Worm (Caenorhabditis elegans) whole organism, young adult: ENCODE measurements around the gene bir-1.

Experiments used
- B0019.2 ChIP-seq: fragments of 200-800 bp; sonication (Bioruptor generic); conservative IDR thresholded peaks from 2 replicates; pipeline ENCODE4 v1.3.6; 2022; ENCODE audit warnings: missing genetic modification reagents, missing genetic modification characterization, missing compliant biosample characterization
- B0035.1 ChIP-seq: sonication (generic microtip); optimal IDR thresholded peaks from 2 replicates; lab custom pipeline; 2016; ENCODE audit warnings: missing genetic modification characterization, mild to moderate bottlenecking, missing compliant biosample characterization, missing genotype, missing genetic modification reagents
- C17E4.6 ChIP-seq: fragments of 200-800 bp; sonication (Bioruptor generic); IDR thresholded peaks from 2 replicates; pipeline ENCODE4 v1.3.6; 2022; ENCODE audit warnings: missing genetic modification reagents, missing genetic modification characterization, missing compliant biosample characterization
- D2030.7 ChIP-seq: fragments of 200-800 bp; sonication (Bioruptor generic); IDR thresholded peaks from 2 replicates; pipeline ENCODE4 v1.3.6; 2022; ENCODE audit warnings: missing genetic modification reagents, missing genetic modification characterization, missing compliant biosample characterization
- F10E7.11 ChIP-seq: sonication (generic microtip); optimal IDR thresholded peaks from 2 replicates; lab custom pipeline; 2017; ENCODE audit warnings: mild to moderate bottlenecking, missing genetic modification characterization, moderate library complexity, missing compliant biosample characterization
- F33H1.4 ChIP-seq: fragments of 200-800 bp; sonication (Bioruptor generic); IDR thresholded peaks from 2 replicates; pipeline ENCODE4 v1.3.6; 2022; ENCODE audit warnings: missing genetic modification reagents, missing genetic modification characterization, missing compliant biosample characterization
- F37B4.10 ChIP-seq: fragments of 200-800 bp; sonication (Bioruptor generic); IDR thresholded peaks from 2 replicates; pipeline ENCODE4 v1.3.6; 2022; ENCODE audit warnings: missing genetic modification characterization, missing compliant biosample characterization
- F57C9.4 ChIP-seq: sonication (generic microtip); optimal IDR thresholded peaks from 2 replicates; lab custom pipeline; 2017; ENCODE audit warnings: mild to moderate bottlenecking, missing genetic modification characterization, missing compliant biosample characterization
- T07F8.4 ChIP-seq: sonication (generic microtip); optimal IDR thresholded peaks from 2 replicates; lab custom pipeline; 2016; ENCODE audit warnings: mild to moderate bottlenecking, missing genetic modification characterization, moderate library complexity, missing compliant biosample characterization
- Y95B8A.8 ChIP-seq: fragments of 200-800 bp; sonication (Bioruptor generic); IDR thresholded peaks from 2 replicates; pipeline ENCODE4 v1.3.6; 2022; ENCODE audit warnings: missing genetic modification reagents, missing genetic modification characterization, missing compliant biosample characterization
- ZK185.1 ChIP-seq: sonication (generic microtip); optimal IDR thresholded peaks from 2 replicates; lab custom pipeline; 2016; ENCODE audit warnings: mild to moderate bottlenecking, missing genetic modification characterization, missing compliant biosample characterization; ENCODE audit not compliant: poor library complexity, severe bottlenecking
- atf-7 ChIP-seq: sonication (generic microtip); optimal IDR thresholded peaks from 2 replicates; lab custom pipeline; 2017; ENCODE audit warnings: mild to moderate bottlenecking, missing genetic modification characterization, missing compliant biosample characterization
- attf-5 ChIP-seq: fragments of 200-800 bp; sonication (Bioruptor generic); optimal IDR thresholded peaks from 2 replicates; lab custom pipeline; 2018; ENCODE audit warnings: mild to moderate bottlenecking, missing genetic modification characterization, missing compliant biosample characterization
- attf-6 ChIP-seq: fragments of 200-800 bp; sonication (Bioruptor generic); IDR thresholded peaks from 2 replicates; pipeline ENCODE4 v1.3.6; 2022; ENCODE audit warnings: missing genetic modification reagents, missing genetic modification characterization, missing compliant biosample characterization
- bed-1 ChIP-seq: fragments of 200-800 bp; sonication (Bioruptor generic); IDR thresholded peaks from 2 replicates; pipeline ENCODE4 v1.3.6; 2022; ENCODE audit warnings: missing genetic modification reagents, missing genetic modification characterization, missing compliant biosample characterization
- ceh-79 ChIP-seq: sonication (generic microtip); optimal IDR thresholded peaks from 2 replicates; lab custom pipeline; 2017; ENCODE audit warnings: mild to moderate bottlenecking, missing genetic modification characterization, missing compliant biosample characterization
- ceh-91 ChIP-seq: fragments of 200-800 bp; sonication (Bioruptor generic); IDR thresholded peaks from 2 replicates; pipeline ENCODE4 v1.3.6; 2022; ENCODE audit warnings: missing genetic modification reagents, missing genetic modification characterization, missing compliant biosample characterization
- die-1 ChIP-seq: sonication (generic microtip); optimal IDR thresholded peaks from 2 replicates; lab custom pipeline; 2016; ENCODE audit warnings: missing genotype, mild to moderate bottlenecking, missing genetic modification characterization, missing compliant biosample characterization
- dox-1 ChIP-seq: fragments of 200-800 bp; sonication (Bioruptor generic); IDR thresholded peaks from 2 replicates; pipeline ENCODE4 v1.3.6; 2022; ENCODE audit warnings: missing genetic modification reagents, missing genetic modification characterization, missing compliant biosample characterization
- dpl-1 ChIP-seq: fragments of 150-350 bp; optimal IDR thresholded peaks from 2 replicates; lab custom pipeline; 2014; ENCODE audit warnings: missing biosample characterization, missing genetic modification reagents, missing genetic modification characterization
- egrh-3 ChIP-seq: fragments of 200-800 bp; sonication (Bioruptor generic); IDR thresholded peaks from 2 replicates; pipeline ENCODE4 v1.3.6; 2022; ENCODE audit warnings: missing genetic modification reagents, missing genetic modification characterization, missing compliant biosample characterization
- ekl-4 ChIP-seq: fragments of 200-800 bp; sonication (Bioruptor generic); IDR thresholded peaks from 2 replicates; pipeline ENCODE4 v1.3.6; 2022; ENCODE audit warnings: missing genetic modification reagents, missing genetic modification characterization, missing compliant biosample characterization
- hlh-12 ChIP-seq: sonication (generic microtip); optimal IDR thresholded peaks from 2 replicates; lab custom pipeline; 2016; ENCODE audit warnings: missing genetic modification characterization, missing compliant biosample characterization
- hmg-1.2 ChIP-seq: fragments of 200-800 bp; sonication (Bioruptor generic); IDR thresholded peaks from 2 replicates; pipeline ENCODE4 v1.3.6; 2022; ENCODE audit warnings: missing genetic modification reagents, missing genetic modification characterization, missing compliant biosample characterization
- hmg-20 ChIP-seq: fragments of 200-800 bp; sonication (Bioruptor generic); IDR thresholded peaks from 2 replicates; pipeline ENCODE4 v1.3.6; 2022; ENCODE audit warnings: missing genetic modification reagents, missing genetic modification characterization, missing compliant biosample characterization
- hrde-1 ChIP-seq: sonication (generic microtip); optimal IDR thresholded peaks from 2 replicates; lab custom pipeline; 2016; ENCODE audit warnings: missing genetic modification characterization, mild to moderate bottlenecking, missing compliant biosample characterization, moderate library complexity, missing genotype, missing genetic modification reagents, borderline replicate concordance
- hsf-1 ChIP-seq: fragments of 200-800 bp; sonication (Bioruptor generic); IDR thresholded peaks from 2 replicates; pipeline ENCODE4 v1.3.6; 2022; ENCODE audit warnings: missing genetic modification reagents, missing genetic modification characterization, missing compliant biosample characterization
- let-526 ChIP-seq: fragments of 200-800 bp; sonication (Bioruptor generic); IDR thresholded peaks from 2 replicates; pipeline ENCODE4 v1.3.6; 2022; ENCODE audit warnings: missing genetic modification reagents, missing genetic modification characterization, missing compliant biosample characterization
- let-607 ChIP-seq, 2 experiments: fragments of 200-800 bp in 1 of 2; sonication (Bioruptor generic) in 1 of 2; sonication (generic microtip) in 1 of 2; optimal IDR thresholded peaks; 2 replicates each; lab custom pipeline; 2016 to 2018; ENCODE audit warnings: mild to moderate bottlenecking in 2 of 2, missing compliant biosample characterization in 2 of 2, missing genetic modification characterization in 2 of 2, moderate library complexity in 2 of 2, missing genotype in 1 of 2
- lin-26 ChIP-seq: fragments of 200-800 bp; sonication (Bioruptor generic); IDR thresholded peaks from 2 replicates; pipeline ENCODE4 v1.3.6; 2022; ENCODE audit warnings: missing genetic modification reagents, missing genetic modification characterization, missing compliant biosample characterization
- lin-54 ChIP-seq: fragments of 200-800 bp; sonication (Bioruptor generic); optimal IDR thresholded peaks from 2 replicates; lab custom pipeline; 2018; ENCODE audit warnings: mild to moderate bottlenecking, missing genetic modification characterization, missing compliant biosample characterization
- lir-1 ChIP-seq: fragments of 200-800 bp; sonication (Bioruptor generic); conservative IDR thresholded peaks from 2 replicates; pipeline ENCODE4 v1.3.6; 2022; ENCODE audit warnings: missing genetic modification reagents, missing genetic modification characterization, missing compliant biosample characterization
- lsl-1 ChIP-seq: fragments of 200-800 bp; sonication (Bioruptor generic); optimal IDR thresholded peaks from 2 replicates; lab custom pipeline; 2018; ENCODE audit warnings: mild to moderate bottlenecking, missing genetic modification characterization, moderate library complexity, missing compliant biosample characterization
- madf-10 ChIP-seq: sonication (generic microtip); optimal IDR thresholded peaks from 2 replicates; lab custom pipeline; 2016; ENCODE audit warnings: mild to moderate bottlenecking, missing genetic modification characterization, missing compliant biosample characterization
- mcd-1 ChIP-seq: fragments of 200-800 bp; sonication (Bioruptor generic); IDR thresholded peaks from 2 replicates; pipeline ENCODE4 v1.3.6; 2022; ENCODE audit warnings: missing genetic modification reagents, missing genetic modification characterization, missing compliant biosample characterization
- nhr-27 ChIP-seq: fragments of 200-800 bp; sonication (Bioruptor generic); optimal IDR thresholded peaks from 2 replicates; lab custom pipeline; 2018; ENCODE audit warnings: mild to moderate bottlenecking, missing genetic modification characterization, moderate library complexity, missing compliant biosample characterization
- rpc-1 ChIP-seq, 2 experiments: fragments of 150-350 bp in 1 of 2; sonication (generic microtip) in 1 of 2; optimal IDR thresholded peaks; 2 replicates each; lab custom pipeline; 2014 to 2018; ENCODE audit warnings: missing biosample characterization in 1 of 2, missing genetic modification characterization in 1 of 2, missing genetic modification reagents in 1 of 2, missing genotype in 1 of 2
- snpc-3.4 ChIP-seq: sonication (generic microtip); optimal IDR thresholded peaks from 2 replicates; lab custom pipeline; 2017; ENCODE audit warnings: missing genetic modification characterization, mild to moderate bottlenecking, missing compliant biosample characterization, antibody characterized with exemption, moderate library complexity, missing genotype, missing genetic modification reagents
- tbp1 ChIP-seq: fragments of 200-800 bp; sonication (Bioruptor generic); optimal IDR thresholded peaks from 2 replicates; lab custom pipeline; 2018; ENCODE audit warnings: mild to moderate bottlenecking, missing genetic modification characterization, missing compliant biosample characterization
- unc-62 ChIP-seq: fragments of 150-350 bp; optimal IDR thresholded peaks from 2 replicates; lab custom pipeline; 2014; ENCODE audit warnings: missing biosample characterization, missing genetic modification reagents, missing genetic modification characterization
- zfh-2 ChIP-seq: fragments of 200-800 bp; sonication (Bioruptor generic); conservative IDR thresholded peaks from 2 replicates; pipeline ENCODE4 v1.3.6; 2022; ENCODE audit warnings: missing genetic modification reagents, missing genetic modification characterization, missing compliant biosample characterization
- zim-3 ChIP-seq: sonication (generic microtip); optimal IDR thresholded peaks from 2 replicates; lab custom pipeline; 2017; ENCODE audit warnings: mild to moderate bottlenecking, missing genetic modification characterization, moderate library complexity, missing compliant biosample characterization
- ztf-3 ChIP-seq: fragments of 200-800 bp; sonication (Bioruptor generic); optimal IDR thresholded peaks from 2 replicates; lab custom pipeline; 2018; ENCODE audit warnings: mild to moderate bottlenecking, missing genetic modification characterization, missing compliant biosample characterization
- ztf-6 ChIP-seq: fragments of 200-800 bp; sonication (Bioruptor generic); IDR thresholded peaks from 2 replicates; pipeline ENCODE4 v1.3.6; 2022; ENCODE audit warnings: missing genetic modification reagents, missing genetic modification characterization, missing compliant biosample characterization

Gene bir-1

DNA sequence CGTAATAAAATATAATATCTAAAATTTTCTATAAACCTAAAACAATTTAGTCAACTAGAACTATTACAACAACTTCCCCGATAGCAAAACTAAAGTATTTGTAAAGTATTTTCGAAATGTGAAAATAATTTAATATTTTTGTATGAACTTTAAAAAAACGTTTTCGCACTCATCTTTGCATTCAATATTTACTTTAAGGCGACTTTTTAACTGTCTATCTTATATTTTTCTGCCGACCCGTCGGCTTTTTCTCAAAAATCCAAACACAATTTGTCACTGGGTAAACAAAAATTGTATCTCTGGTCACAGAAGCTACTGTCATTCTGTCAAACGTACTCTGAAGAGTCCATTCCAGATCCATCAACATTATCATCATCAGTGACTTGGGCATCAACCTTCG is 39.0 kb upstream of the bir-1 start:
- TF ChIP-seq ztf-3 (no peak), lsl-1 (no peak), die-1 (tag; lab: Kevin White, UChicago) (no peak), ZK185.1 (tag; lab: Kevin White, UChicago) (no peak), nhr-27 (no peak)
- TF ChIP-seq, all 124 proteins: peak for 0

DNA sequence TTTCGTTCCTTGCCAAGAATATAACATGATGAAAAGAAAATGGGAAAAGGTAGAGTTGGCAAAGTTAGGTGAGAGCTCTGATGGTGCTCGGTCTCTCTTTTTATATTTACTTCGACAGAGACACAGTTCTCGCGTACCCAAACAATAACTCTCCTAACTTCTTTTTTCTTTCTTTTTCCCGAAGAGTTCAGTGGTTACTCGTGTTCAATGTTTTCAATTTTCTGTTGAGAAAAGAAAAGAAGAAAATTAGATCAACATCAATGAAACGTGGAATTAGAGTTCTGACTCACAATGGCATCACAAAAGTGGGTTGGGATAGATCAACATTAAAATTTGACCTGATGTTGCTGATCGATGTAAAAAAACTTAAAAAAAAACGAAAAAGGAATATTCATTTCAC is 37.9 kb upstream of the bir-1 start, which contains the start of gene idpp-16:
idpp-16 (minus strand) TSS at position 101 of the 400 bp plus-strand sequence.
- TF ChIP-seq hmg-20 (GFP tag; lab: Robert Waterston, UW) (no peak), snpc-3.4 (tag; lab: Kevin White, UChicago) (no peak), D2030.7 (GFP tag; lab: Robert Waterston, UW) (no peak), zfh-2 (GFP tag; lab: Robert Waterston, UW) (no peak), hsf-1 (GFP tag; lab: Robert Waterston, UW) (no peak), attf-5 (no peak), unc-62 (GFP tag; lab: Kevin White, UChicago) (no peak), F10E7.11 (tag; lab: Kevin White, UChicago) (no peak), ztf-6 (no peak)
- TF ChIP-seq, all 124 proteins: peak for 0

DNA sequence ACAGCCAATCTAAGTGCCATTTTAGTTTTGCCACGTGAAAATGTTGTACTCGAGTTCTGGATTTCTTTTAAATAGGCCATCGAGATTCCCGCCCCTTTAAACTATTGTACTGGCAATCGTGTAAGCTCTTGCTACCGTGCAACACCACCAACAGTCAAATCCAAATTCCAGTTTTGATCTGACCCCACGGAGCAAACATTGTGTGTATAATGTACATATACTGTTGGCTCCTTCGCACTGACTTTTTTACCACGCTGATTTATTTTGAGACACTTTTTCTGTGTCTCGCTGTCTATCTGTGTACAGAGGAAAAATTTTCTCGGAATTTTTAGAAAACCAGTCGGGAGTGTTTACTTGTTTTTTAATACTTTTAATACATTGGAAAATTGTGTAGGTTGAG is 34.2 kb upstream of the bir-1 start, which contains the start of gene piit-1:
piit-1 (minus strand) TSS at position 101 of the 400 bp plus-strand sequence.
- no peak for TF ChIP-seq madf-10 (tag; lab: Kevin White, UChicago)
- TF ChIP-seq ceh-91: no peak
- TF ChIP-seq attf-6 (GFP tag; lab: Robert Waterston, UW): no peak
- TF ChIP-seq mcd-1: no peak
- no peak for TF ChIP-seq hlh-12 (tag; lab: Kevin White, UChicago)
- no peak for TF ChIP-seq F57C9.4 (tag; lab: Kevin White, UChicago)

DNA sequence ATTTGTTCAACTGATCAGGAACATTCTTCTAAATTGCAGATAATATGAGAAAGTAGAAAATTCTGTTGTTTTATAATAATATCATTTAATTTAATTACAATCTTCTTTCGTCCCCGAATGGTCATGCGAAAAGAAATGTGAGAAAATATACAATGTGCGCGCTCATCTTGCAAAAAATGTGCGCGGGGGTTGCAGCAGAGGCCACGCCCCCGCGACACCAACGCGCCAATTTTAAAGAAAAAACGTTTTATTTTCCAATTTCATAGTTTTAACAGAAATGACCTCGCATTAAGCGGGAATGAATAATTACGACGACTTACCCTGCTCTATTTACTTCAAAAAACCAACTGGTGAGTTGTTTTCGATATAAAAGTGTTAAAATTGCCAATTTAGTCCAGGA is 33.8 kb upstream of the bir-1 start, which contains the start of gene sas-5:
sas-5 (plus strand) TSS at position 257 of the 400 bp plus-strand sequence.
- no peak; the same call in 1 of the 2 replicates for TF ChIP-seq lir-1
- TF ChIP-seq lin-26: peak; percentile 35; the same call in 1 of the 2 replicates
- TF ChIP-seq ceh-79 (tag; lab: Kevin White, UChicago): no peak
- peak; percentile 77 for TF ChIP-seq dpl-1
- TF ChIP-seq attf-5: peak; percentile 54
- no peak for TF ChIP-seq tbp1 (GFP tag; lab: Kevin White, UChicago)
- TF ChIP-seq dox-1 (GFP tag; lab: Robert Waterston, UW): peak; percentile 87
- TF ChIP-seq B0019.2: peak; percentile 37; the same call in 1 of the 2 replicates
- TF ChIP-seq atf-7: peak; percentile 10
- TF ChIP-seq ztf-6: no peak
- TF ChIP-seq lin-54 (GFP tag; lab: Kevin White, UChicago): peak; percentile 87
- TF ChIP-seq hmg-1.2 (GFP tag; lab: Robert Waterston, UW): peak; percentile 58
- TF ChIP-seq let-526 (GFP tag; lab: Robert Waterston, UW): no peak
- 0 out of 2 replicates have a peak, but pooled peaks have one; percentile 25 for TF ChIP-seq Y95B8A.8 (GFP tag; lab: Robert Waterston, UW)
- TF ChIP-seq rpc-1 (optimal IDR thresholded peaks at IDR 0.05; lab: Kevin White, UChicago): peak; percentile 40
- no peak for TF ChIP-seq rpc-1 (tag; optimal IDR thresholded peaks at IDR 0.05; lab: Kevin White, UChicago)
- TF ChIP-seq B0035.1: no peak
- peak; percentile 64 for TF ChIP-seq F33H1.4 (GFP tag; lab: Robert Waterston, UW)
- TF ChIP-seq let-607 (tag; optimal IDR thresholded peaks at IDR 0.05; lab: Kevin White, UChicago): peak in 1 of 2 experiments; percentile 22
- peak; percentile 78 for TF ChIP-seq ekl-4 (GFP tag; lab: Robert Waterston, UW)
- 0 out of 2 replicates have a peak, but pooled peaks have one; percentile 22 for TF ChIP-seq C17E4.6 (GFP tag; lab: Robert Waterston, UW)
- no peak for TF ChIP-seq bed-1 (GFP tag; lab: Robert Waterston, UW)
- TF ChIP-seq hrde-1: no peak
- TF ChIP-seq T07F8.4: peak; percentile 18
- peak; percentile 27; the same call in 1 of the 2 replicates for TF ChIP-seq egrh-3 (GFP tag; lab: Robert Waterston, UW)
- TF ChIP-seq F37B4.10 (GFP tag; lab: Robert Waterston, UW): no peak
- TF ChIP-seq zim-3 (tag; lab: Kevin White, UChicago): no peak
